Worm (Caenorhabditis elegans): ENCODE data around the gene R11D1.10.

The R11D1.10 gene

ce11 chrV:12711999-12712398 is 17.3 kb upstream of the R11D1.10 start, which contains the start of gene R11D1.3:
R11D1.3 (minus strand) TSS chrV:12712099.
- TF ChIP-seq unc-62 (GFP tag; optimal IDR thresholded peaks at IDR 0.05) (no peak), ceh-8 (GFP tag; optimal IDR thresholded peaks at IDR 0.05) (no peak), snpc-4 (tag; optimal IDR thresholded peaks at IDR 0.05) (no peak), fos-1 (tag; optimal IDR thresholded peaks at IDR 0.05) (no peak), nhr-12 (tag; optimal IDR thresholded peaks at IDR 0.05) (no peak), snu-23 (GFP tag; optimal IDR thresholded peaks at IDR 0.05) (no peak), nhr-11 (tag; optimal IDR thresholded peaks at IDR 0.05) (no peak), mep-1 (tag; optimal IDR thresholded peaks at IDR 0.05) (no peak), pax-3 (tag; optimal IDR thresholded peaks at IDR 0.05) (no peak), aly-2 (tag; optimal IDR thresholded peaks at IDR 0.05) (no peak), nhr-28 (tag; optimal IDR thresholded peaks at IDR 0.05) (no peak), pqm-1 (tag; optimal IDR thresholded peaks at IDR 0.05) (no peak), tbx-2 (tag; optimal IDR thresholded peaks at IDR 0.05) (no peak), sox-4 (tag; optimal IDR thresholded peaks at IDR 0.05) (no peak), F16B12.6 (tag; optimal IDR thresholded peaks at IDR 0.05) (no peak), dsc-1 (tag; optimal IDR thresholded peaks at IDR 0.05) (no peak), efl-3 (GFP tag; optimal IDR thresholded peaks at IDR 0.05) (no peak), elt-2 (tag; optimal IDR thresholded peaks at IDR 0.05) (no peak), ceh-63 (GFP tag; optimal IDR thresholded peaks at IDR 0.05) (no peak), nhr-237 (tag; optimal IDR thresholded peaks at IDR 0.05) (no peak)

ce11 chrV:12714120-12714519 is 15.2 kb upstream of the R11D1.10 start, which contains the start of gene R11D1.4:
R11D1.4 (minus strand) TSS chrV:12714220.
- TF ChIP-seq sup-37 (GFP tag; optimal IDR thresholded peaks at IDR 0.05) (no peak), vab-15 (tag; optimal IDR thresholded peaks at IDR 0.05) (no peak), ceh-82 (tag; optimal IDR thresholded peaks at IDR 0.05) (no peak), nhr-85 (tag) (no peak), lin-35 (GFP tag; optimal IDR thresholded peaks at IDR 0.05) (no peak), ets-5 (GFP tag; IDR thresholded peaks at IDR 0.05) (no peak), efl-1 (optimal IDR thresholded peaks at IDR 0.05) (no peak), efl-1 (GFP tag; optimal IDR thresholded peaks at IDR 0.05 in 1 of 2) (no peak), ztf-11 (tag; optimal IDR thresholded peaks at IDR 0.05) (no peak), F16B12.6 (tag; optimal IDR thresholded peaks at IDR 0.05) (no peak)

- TF ChIP-seq ztf-11 (tag; optimal IDR thresholded peaks at IDR 0.05) (no peak), nhr-90 (tag; optimal IDR thresholded peaks at IDR 0.05; ENCODE audit: poor library complexity) (no peak), egl-27 (tag; optimal IDR thresholded peaks at IDR 0.05) (no peak), hpl-2 (GFP tag; optimal IDR thresholded peaks at IDR 0.05) (no peak), unc-30 (tag; optimal IDR thresholded peaks at IDR 0.05) (no peak), efl-1 (optimal IDR thresholded peaks at IDR 0.05) (no peak), efl-1 (GFP tag; optimal IDR thresholded peaks at IDR 0.05 in 1 of 2) (no peak), nhr-20 (tag; optimal IDR thresholded peaks at IDR 0.05) (no peak), unc-98 (GFP tag; IDR thresholded peaks at IDR 0.05) (no peak), swsn-7 (tag; optimal IDR thresholded peaks at IDR 0.05) (no peak), nhr-19 (GFP tag; conservative IDR thresholded peaks at IDR 0.05) (no peak), Y116A8C.19 (tag; optimal IDR thresholded peaks at IDR 0.05; ENCODE audit: borderline replicate concordance) (no peak)
These were observed 12.9 kb upstream of the R11D1.10 start, which contains the start of gene str-178 for ce11 chrV:12716447-12716846. str-178 (minus strand) TSS chrV:12716547.

- TF ChIP-seq ces-1 (GFP tag; optimal IDR thresholded peaks at IDR 0.05), result no peak
- TF ChIP-seq tlp-1 (tag; optimal IDR thresholded peaks at IDR 0.05), result no peak
- no peak for TF ChIP-seq C34B4.2 (tag; optimal IDR thresholded peaks at IDR 0.05)
- no peak for TF ChIP-seq aly-2 (tag; optimal IDR thresholded peaks at IDR 0.05)
- TF ChIP-seq lin-39 (tag; optimal IDR thresholded peaks at IDR 0.05), result no peak
- no peak for TF ChIP-seq unc-30 (tag; optimal IDR thresholded peaks at IDR 0.05)
- no peak for TF ChIP-seq nhr-47 (tag; optimal IDR thresholded peaks at IDR 0.05)
- no peak for TF ChIP-seq pax-3 (tag; optimal IDR thresholded peaks at IDR 0.05)
- no peak for TF ChIP-seq lin-14 (GFP tag; optimal IDR thresholded peaks at IDR 0.05)
- no peak for TF ChIP-seq pag-3 (tag; optimal IDR thresholded peaks at IDR 0.05; ENCODE audit: borderline replicate concordance, insufficient read depth)
- TF ChIP-seq hpl-2 (GFP tag; optimal IDR thresholded peaks at IDR 0.05), result no peak
- TF ChIP-seq unc-62 (GFP tag; optimal IDR thresholded peaks at IDR 0.05), result no peak
- TF ChIP-seq fkh-8 (tag; optimal IDR thresholded peaks at IDR 0.05), result no peak
- TF ChIP-seq elt-2 (tag; optimal IDR thresholded peaks at IDR 0.05), result no peak
These were observed 10.7 kb upstream of the R11D1.10 start, which contains the start of gene str-181 for ce11 chrV:12718622-12719021. str-181 (minus strand) TSS chrV:12718722.
